Worm (Caenorhabditis elegans): ENCODE results near the gene flr-1.

DNA sequence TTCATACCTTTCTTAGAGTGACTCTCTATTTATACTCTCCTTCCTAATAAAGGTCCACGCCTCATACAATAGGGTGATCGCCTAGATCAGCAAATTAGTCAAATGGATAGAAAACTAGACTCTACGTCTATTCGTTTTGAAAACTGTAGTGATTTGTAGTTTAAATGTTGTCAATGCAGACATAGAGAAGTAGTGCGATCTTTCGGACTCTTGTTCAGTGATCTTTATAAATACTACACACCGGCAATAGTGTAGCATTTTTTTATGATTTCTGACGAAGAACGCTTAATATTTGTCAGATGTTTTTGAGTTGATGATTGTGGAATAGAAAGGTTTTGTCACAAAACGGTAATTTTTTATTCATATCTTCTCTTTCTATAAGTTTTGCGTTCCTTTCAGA lies 45.0 kb downstream of the flr-1 start:
- TF ChIP-seq nhr-12 (tag; optimal IDR thresholded peaks at IDR 0.05) (no peak), unc-39 (tag; optimal IDR thresholded peaks at IDR 0.05) (no peak), ztf-11 (tag; optimal IDR thresholded peaks at IDR 0.05) (no peak), elt-1 (tag; optimal IDR thresholded peaks at IDR 0.05; ENCODE audit: borderline replicate concordance, insufficient read depth) (no peak)
